Fruit fly (Drosophila melanogaster) whole organism, pupa: ENCODE results near the gene SPH93.

Experiments used
- CG10348 ChIP-seq: fragments of 200-800 bp; sonication (Bioruptor generic); IDR thresholded peaks from 2 replicates; pipeline ENCODE4 v1.3.6; 2022; ENCODE audit warnings: missing biosample characterization, missing genetic modification characterization
- CG12605 ChIP-seq: fragments of 200-800 bp; sonication (Bioruptor generic); IDR thresholded peaks from 2 replicates; pipeline ENCODE4 v1.3.6; 2022; ENCODE audit warnings: missing biosample characterization, missing genetic modification characterization
- CG13204 ChIP-seq: fragments of 200-800 bp; sonication (Bioruptor generic); optimal IDR thresholded peaks from 2 replicates; lab custom pipeline; 2018; ENCODE audit warnings: missing biosample characterization, mild to moderate bottlenecking, missing genetic modification characterization, moderate library complexity
- CG14655 ChIP-seq: fragments of 200-800 bp; sonication (Bioruptor generic); optimal IDR thresholded peaks from 3 replicates; lab custom pipeline; 2017; ENCODE audit warnings: mild to moderate bottlenecking, missing biosample characterization, missing genetic modification reagents, missing genetic modification characterization
- CG15710 ChIP-seq: fragments of 200-800 bp; sonication (Bioruptor generic); optimal IDR thresholded peaks from 2 replicates; lab custom pipeline; 2018; ENCODE audit warnings: missing biosample characterization, mild to moderate bottlenecking, missing genetic modification characterization, moderate library complexity
- CG17806 ChIP-seq: fragments of 200-800 bp; sonication (Bioruptor generic); optimal IDR thresholded peaks from 2 replicates; lab custom pipeline; 2018; ENCODE audit warnings: missing biosample characterization, mild to moderate bottlenecking, missing genetic modification characterization, moderate library complexity
- CG32121 ChIP-seq: fragments of 200-800 bp; sonication (Bioruptor generic); IDR thresholded peaks from 2 replicates; pipeline ENCODE4 v1.3.6; 2022; ENCODE audit warnings: missing biosample characterization, missing genetic modification characterization
- CG34367 ChIP-seq: fragments of 200-800 bp; sonication (Bioruptor generic); optimal IDR thresholded peaks from 2 replicates; lab custom pipeline; 2018; ENCODE audit warnings: missing biosample characterization, mild to moderate bottlenecking, missing genetic modification characterization
- CG4496 ChIP-seq: fragments of 200-800 bp; sonication (Bioruptor generic); IDR thresholded peaks from 3 replicates; pipeline ENCODE4 v1.3.6; 2022; ENCODE audit warnings: missing biosample characterization, missing genetic modification characterization
- CG8159 ChIP-seq: fragments of 200-800 bp; sonication (Bioruptor generic); optimal IDR thresholded peaks from 3 replicates; lab custom pipeline; 2018; ENCODE audit warnings: missing biosample characterization, mild to moderate bottlenecking, missing genetic modification characterization, moderate library complexity
- CG8301 ChIP-seq: fragments of 200-800 bp; sonication (Bioruptor generic); optimal IDR thresholded peaks from 2 replicates; lab custom pipeline; 2018; ENCODE audit warnings: missing biosample characterization, mild to moderate bottlenecking, missing genetic modification characterization
- CG9948 ChIP-seq: fragments of 200-800 bp; sonication (Bioruptor generic); optimal IDR thresholded peaks from 2 replicates; lab custom pipeline; 2018; ENCODE audit warnings: missing biosample characterization, mild to moderate bottlenecking, missing genetic modification characterization, moderate library complexity
- D1 ChIP-seq: fragments of 200-800 bp; sonication (Bioruptor generic); optimal IDR thresholded peaks from 2 replicates; lab custom pipeline; 2018; ENCODE audit warnings: missing biosample characterization, mild to moderate bottlenecking, missing genetic modification characterization, moderate library complexity
- EcR ChIP-seq: fragments of 200-800 bp; sonication (Bioruptor generic); optimal IDR thresholded peaks from 3 replicates; lab custom pipeline; 2019; ENCODE audit warnings: missing biosample characterization, missing genetic modification characterization, mild to moderate bottlenecking, moderate library complexity, missing genetic modification reagents
- Ets98B ChIP-seq: fragments of 200-800 bp; sonication (Bioruptor generic); IDR thresholded peaks from 2 replicates; pipeline ENCODE4 v1.3.6; 2022; ENCODE audit warnings: missing biosample characterization, missing genetic modification characterization
- Pif1A ChIP-seq: fragments of 200-800 bp; sonication (Bioruptor generic); optimal IDR thresholded peaks from 3 replicates; lab custom pipeline; 2016; ENCODE audit warnings: missing biosample characterization, missing genetic modification characterization
- Pif1B ChIP-seq: fragments of 200-800 bp; sonication (Bioruptor generic); optimal IDR thresholded peaks from 3 replicates; lab custom pipeline; 2016; ENCODE audit warnings: missing biosample characterization, missing genetic modification characterization
- Snoo ChIP-seq: fragments of 200-800 bp; sonication (Bioruptor generic); optimal IDR thresholded peaks from 3 replicates; lab custom pipeline; 2017; ENCODE audit warnings: missing biosample characterization, mild to moderate bottlenecking, missing genetic modification characterization, inconsistent platforms
- fd96Ca ChIP-seq: fragments of 200-800 bp; sonication (Bioruptor generic); IDR thresholded peaks from 3 replicates; pipeline ENCODE4 v1.3.6; 2022; ENCODE audit warnings: missing biosample characterization, missing genetic modification characterization
- gl ChIP-seq: fragments of 200-800 bp; sonication (Bioruptor generic); optimal IDR thresholded peaks from 2 replicates; lab custom pipeline; 2018; ENCODE audit warnings: missing biosample characterization, mild to moderate bottlenecking, missing genetic modification characterization
- rn ChIP-seq: fragments of 200-800 bp; sonication (Bioruptor generic); IDR thresholded peaks from 2 replicates; pipeline ENCODE4 v1.3.6; 2022; ENCODE audit warnings: missing biosample characterization, missing genetic modification characterization

Gene SPH93

DNA sequence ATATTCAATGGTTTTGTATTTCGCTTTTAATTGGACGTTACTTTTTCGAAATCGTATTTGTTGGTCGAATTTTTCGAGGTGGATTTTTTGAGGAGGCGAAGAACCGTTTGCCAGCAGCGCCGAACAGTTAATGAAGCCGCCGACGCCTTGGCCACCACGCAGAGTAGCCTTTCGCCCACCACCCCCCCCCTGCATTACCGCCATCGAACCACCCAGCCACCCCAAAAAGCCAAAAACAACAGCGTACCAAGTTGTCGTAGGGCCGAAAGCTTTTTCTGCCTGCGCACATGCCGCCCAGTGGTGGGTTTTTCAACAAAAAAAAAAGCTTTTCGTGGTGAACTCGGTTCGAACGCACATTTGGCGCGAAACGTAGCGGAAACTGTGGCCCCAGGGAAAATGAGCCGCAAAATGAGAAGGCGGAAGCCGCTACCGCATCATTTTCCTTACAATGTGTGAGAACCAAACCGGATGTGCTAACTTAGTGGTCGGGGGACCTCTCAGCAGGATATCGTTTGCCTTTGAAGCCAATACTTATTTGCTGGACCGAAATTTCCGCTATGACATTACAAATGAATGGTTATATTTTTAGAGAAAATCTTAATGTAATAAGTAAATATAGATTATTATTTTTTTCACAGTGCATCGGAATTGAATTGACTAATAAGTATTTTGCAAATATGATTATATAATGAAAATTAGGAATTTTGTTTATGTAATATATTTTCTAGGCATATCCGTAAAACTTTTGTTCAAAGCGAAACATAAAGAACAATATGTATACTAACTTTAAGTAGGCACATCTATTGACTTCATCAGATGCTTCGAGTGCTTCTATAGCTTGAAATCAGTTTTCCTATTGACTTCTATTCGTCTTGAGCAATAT, 22.5 kb downstream of the SPH93 start, which contains the start of the genes Dif and CG5043:
Gene Dif (minus strand): TSS at position 132 of the 883 bp plus-strand sequence.
Gene CG5043 (plus strand): TSS at position 833 of the 883 bp plus-strand sequence.
- TF ChIP-seq Ets98B (GFP tag; lab: Robert Waterston, UW) (peak; percentile 36; the same call in 1 of the 2 replicates), gl (no peak), CG8301 (tag; lab: Kevin White, UChicago) (no peak), EcR (no peak), Pif1A (GFP tag; lab: Kevin White, UChicago) (no peak), rn (no peak), CG13204 (GFP tag; lab: Kevin White, UChicago) (no peak), CG32121 (GFP tag; lab: Robert Waterston, UW) (no peak), CG8159 (tag; lab: Kevin White, UChicago) (no peak), CG4496 (peak; percentile 46; the same call in 1 of the 3 replicates), CG17806 (no peak), Pif1B (GFP tag; lab: Kevin White, UChicago) (no peak), Snoo (no peak), CG10348 (no peak)

DNA sequence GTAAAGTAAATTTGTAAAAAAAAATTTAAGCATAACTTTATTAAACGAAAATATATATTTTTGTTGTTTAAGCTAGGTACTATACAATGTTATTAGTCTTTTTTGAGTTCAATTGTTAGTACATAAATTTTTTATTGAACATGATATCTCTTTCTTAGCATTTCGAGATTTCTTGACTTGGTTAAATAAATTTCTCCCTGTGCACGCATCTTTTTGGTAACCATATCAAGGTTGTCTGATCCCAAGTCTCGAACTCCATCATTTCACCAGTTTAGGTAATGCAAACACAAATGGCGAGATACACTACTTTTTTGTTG, 24.4 kb downstream of the SPH93 start:
- no peak for TF ChIP-seq EcR
- peak; percentile 66 for TF ChIP-seq CG14655 (GFP tag; lab: Kevin White, UChicago)
- no peak for TF ChIP-seq D1 (tag; lab: Kevin White, UChicago)
- peak; percentile 68 for TF ChIP-seq Pif1A (GFP tag; lab: Kevin White, UChicago)
- TF ChIP-seq CG34367 (tag; lab: Kevin White, UChicago) = no peak
- no peak for TF ChIP-seq CG13204 (GFP tag; lab: Kevin White, UChicago)
- no peak for TF ChIP-seq fd96Ca (GFP tag; lab: Robert Waterston, UW)
- peak; percentile 48 for TF ChIP-seq CG8301 (tag; lab: Kevin White, UChicago)
- TF ChIP-seq CG4496 = peak; percentile 74
- TF ChIP-seq CG9948 (tag; lab: Kevin White, UChicago) = peak; percentile 43
- peak; percentile 40; the same call in 1 of the 2 replicates for TF ChIP-seq Ets98B (GFP tag; lab: Robert Waterston, UW)
- peak; percentile 59 for TF ChIP-seq CG8159 (tag; lab: Kevin White, UChicago)
- peak; percentile 67 for TF ChIP-seq Pif1B (GFP tag; lab: Kevin White, UChicago)
- no peak for TF ChIP-seq rn
- TF ChIP-seq CG32121 (GFP tag; lab: Robert Waterston, UW) = peak; percentile 83
- no peak for TF ChIP-seq gl
- TF ChIP-seq CG17806 = no peak
- peak; percentile 55 for TF ChIP-seq Snoo
- TF ChIP-seq CG10348 = no peak

DNA sequence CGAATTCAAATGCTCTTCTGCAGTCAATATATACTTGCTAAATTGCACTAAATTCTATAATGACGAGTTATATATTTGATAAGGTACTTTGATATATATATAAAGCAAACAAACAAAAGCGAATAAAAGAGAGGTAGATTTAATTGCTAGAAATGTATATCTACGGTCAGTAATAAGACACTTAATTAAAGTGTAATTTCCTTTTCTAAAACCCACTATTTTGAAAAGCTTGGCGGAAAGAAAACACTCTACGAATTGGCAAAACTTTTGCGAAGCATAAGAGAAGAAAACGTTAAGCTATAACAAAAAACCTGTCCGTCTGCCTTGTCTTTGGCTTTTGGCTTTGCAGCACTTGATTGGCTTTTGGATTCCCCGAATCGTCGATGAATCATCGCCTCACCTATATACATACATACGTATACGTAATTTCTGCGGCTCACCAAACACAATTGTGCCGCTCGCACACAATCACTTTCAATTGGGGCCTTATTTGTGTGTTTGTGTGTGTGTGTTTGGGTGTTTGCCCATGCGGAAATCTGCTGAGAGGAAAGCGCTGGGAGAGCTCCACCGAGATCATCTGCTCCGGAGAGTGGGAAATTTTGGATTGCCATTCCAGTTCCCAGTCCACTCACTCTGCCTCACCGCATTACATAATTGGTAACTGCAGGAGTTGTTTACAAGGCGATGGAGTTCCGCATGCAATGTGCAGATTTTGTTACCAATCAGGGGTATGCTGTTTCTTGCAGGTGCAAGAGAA, 24.9 kb downstream of the SPH93 start:
- peak; percentile 37 for TF ChIP-seq EcR
- no peak for TF ChIP-seq CG12605 (GFP tag; lab: Robert Waterston, UW)
- no peak for TF ChIP-seq CG8301 (tag; lab: Kevin White, UChicago)
- no peak for TF ChIP-seq CG10348
- TF ChIP-seq CG8159 (tag; lab: Kevin White, UChicago) = no peak
- peak; percentile 44 for TF ChIP-seq CG34367 (tag; lab: Kevin White, UChicago)
- TF ChIP-seq CG14655 (GFP tag; lab: Kevin White, UChicago) = no peak
- peak; percentile 75 for TF ChIP-seq CG15710
- TF ChIP-seq D1 (tag; lab: Kevin White, UChicago) = peak; percentile 32
- no peak for TF ChIP-seq Pif1A (GFP tag; lab: Kevin White, UChicago)
- no peak for TF ChIP-seq CG13204 (GFP tag; lab: Kevin White, UChicago)
- TF ChIP-seq Pif1B (GFP tag; lab: Kevin White, UChicago) = no peak
- TF ChIP-seq CG32121 (GFP tag; lab: Robert Waterston, UW) = no peak
- no peak for TF ChIP-seq CG9948 (tag; lab: Kevin White, UChicago)
- no peak for TF ChIP-seq gl
- no peak for TF ChIP-seq CG4496
- no peak for TF ChIP-seq Snoo
- TF ChIP-seq rn = no peak
- TF ChIP-seq Ets98B (GFP tag; lab: Robert Waterston, UW) = no peak
- TF ChIP-seq fd96Ca (GFP tag; lab: Robert Waterston, UW) = 0 out of 3 replicates have a peak, but pooled peaks have one; percentile 44
- TF ChIP-seq CG17806 = no peak

DNA sequence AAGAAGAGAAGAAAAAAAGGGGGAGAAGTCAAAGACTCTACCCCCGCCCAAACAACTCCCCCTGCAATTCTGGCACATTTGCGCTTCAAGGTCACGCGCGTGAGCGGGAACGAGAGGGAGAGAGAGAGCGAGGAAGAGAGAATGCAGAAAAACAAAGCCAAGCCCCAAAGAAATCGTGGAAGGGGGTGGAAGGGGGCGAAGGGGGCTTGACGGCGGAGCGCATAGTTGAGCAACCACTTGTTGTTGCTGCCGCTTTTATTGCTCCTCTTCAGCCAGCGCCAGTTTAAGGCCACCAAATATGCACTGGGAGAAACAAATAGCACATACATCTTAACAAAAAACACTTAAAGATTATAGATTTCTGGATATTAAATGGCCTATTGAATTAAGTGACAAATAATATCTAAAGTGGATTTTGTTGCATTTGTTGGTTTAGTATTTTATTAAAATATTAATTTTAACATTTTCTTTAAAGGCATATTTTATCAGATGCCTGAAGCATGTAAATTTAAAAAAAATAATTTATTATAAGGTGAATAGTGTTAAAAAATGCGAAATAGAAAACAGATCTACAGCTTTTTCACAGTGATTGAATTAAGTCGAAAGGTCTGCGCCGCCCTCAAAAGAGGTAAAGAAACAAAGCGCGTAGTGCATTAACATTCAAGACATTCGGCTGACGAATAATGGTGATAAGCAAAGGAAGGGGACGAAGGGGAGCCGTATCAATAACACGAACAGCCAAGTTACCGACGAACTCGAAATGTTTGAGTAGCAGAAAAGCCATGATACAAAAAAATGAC, 25.7 kb downstream of the SPH93 start:
- TF ChIP-seq CG15710 (peak; percentile 98), CG14655 (GFP tag; lab: Kevin White, UChicago) (peak; percentile 95), CG8159 (tag; lab: Kevin White, UChicago) (peak; percentile 99), CG12605 (GFP tag; lab: Robert Waterston, UW) (peak; percentile 89), gl (peak; percentile 86), CG4496 (peak; percentile 89), EcR (peak; percentile 98), rn (peak; percentile 78), fd96Ca (GFP tag; lab: Robert Waterston, UW) (peak; percentile 67; the same call in 2 of the 3 replicates), CG32121 (GFP tag; lab: Robert Waterston, UW) (peak; percentile 88), Snoo (peak; percentile 93), CG13204 (GFP tag; lab: Kevin White, UChicago) (peak; percentile 79), CG34367 (tag; lab: Kevin White, UChicago) (peak; percentile 84), CG9948 (tag; lab: Kevin White, UChicago) (peak; percentile 99), CG10348 (peak; percentile 53; the same call in 1 of the 2 replicates), Ets98B (GFP tag; lab: Robert Waterston, UW) (peak; percentile 42; the same call in 1 of the 2 replicates), CG17806 (peak; percentile 99), Pif1A (GFP tag; lab: Kevin White, UChicago) (peak; percentile 65), CG8301 (tag; lab: Kevin White, UChicago) (peak; percentile 93), Pif1B (GFP tag; lab: Kevin White, UChicago) (peak; percentile 42), D1 (tag; lab: Kevin White, UChicago) (peak; percentile 99)
